Fruit fly (Drosophila melanogaster) whole organism, embryonic: ENCODE data around the gene Mst98Cb.

Source experiments
- Abd-B ChIP-seq: fragments of 200-800 bp; sonication (Bioruptor generic); optimal IDR thresholded peaks from 2 replicates; lab custom pipeline; 2018; ENCODE audit warnings: missing biosample characterization, mild to moderate bottlenecking, missing genetic modification characterization, moderate library complexity
- B-H2 ChIP-seq: fragments of 200-800 bp; sonication (Bioruptor generic); optimal IDR thresholded peaks from 2 replicates; lab custom pipeline; 2018; ENCODE audit warnings: missing biosample characterization, mild to moderate bottlenecking, missing genetic modification characterization
- CG10147 ChIP-seq: fragments of 200-800 bp; sonication (Bioruptor generic); optimal IDR thresholded peaks from 2 replicates; lab custom pipeline; 2019; ENCODE audit warnings: missing biosample characterization, mild to moderate bottlenecking, missing genetic modification characterization, moderate library complexity
- CG10462 ChIP-seq: fragments of 200-800 bp; sonication (Bioruptor generic); optimal IDR thresholded peaks from 2 replicates; lab custom pipeline; 2016; ENCODE audit warnings: missing biosample characterization, missing genetic modification characterization
- CG11504 ChIP-seq: fragments of 200-800 bp; sonication (Bioruptor generic); optimal IDR thresholded peaks from 3 replicates; lab custom pipeline; 2019; ENCODE audit warnings: missing biosample characterization, mild to moderate bottlenecking, missing genetic modification characterization, moderate library complexity
- CG12104 ChIP-seq: fragments of 200-800 bp; sonication (Bioruptor generic); optimal IDR thresholded peaks from 3 replicates; lab custom pipeline; 2016; ENCODE audit warnings: missing biosample characterization, missing genetic modification characterization
- CG14050 ChIP-seq: fragments of 200-800 bp; sonication (Bioruptor generic); IDR thresholded peaks from 3 replicates; pipeline ENCODE4 v1.3.6; 2022; ENCODE audit warnings: missing biosample characterization, missing genetic modification characterization
- CG1529 ChIP-seq: fragments of 200-800 bp; sonication (Bioruptor generic); optimal IDR thresholded peaks from 3 replicates; lab custom pipeline; 2018; ENCODE audit warnings: missing biosample characterization, missing genetic modification characterization
- CG16779 ChIP-seq: fragments of 200-800 bp; sonication (Bioruptor generic); IDR thresholded peaks from 2 replicates; pipeline ENCODE4 v1.3.6; 2022; ENCODE audit warnings: missing biosample characterization, missing genetic modification characterization
- CG17186 ChIP-seq: fragments of 200-800 bp; sonication (Bioruptor generic); optimal IDR thresholded peaks from 3 replicates; lab custom pipeline; 2017; ENCODE audit warnings: missing biosample characterization, missing genetic modification reagents, missing genetic modification characterization
- CG17359 ChIP-seq: fragments of 200-800 bp; sonication (Bioruptor generic); optimal IDR thresholded peaks from 3 replicates; lab custom pipeline; 2018; ENCODE audit warnings: missing biosample characterization, mild to moderate bottlenecking, missing genetic modification characterization, moderate library complexity
- CG18262 ChIP-seq: fragments of 200-800 bp; optimal IDR thresholded peaks from 3 replicates; lab custom pipeline; 2019; ENCODE audit warnings: missing biosample characterization, mild to moderate bottlenecking, missing genetic modification characterization, moderate library complexity
- CG30431 ChIP-seq: fragments of 200-800 bp; sonication (Bioruptor generic); optimal IDR thresholded peaks from 2 replicates; lab custom pipeline; 2017; ENCODE audit warnings: missing biosample characterization, missing genetic modification characterization
- CG31388 ChIP-seq: fragments of 200-800 bp; sonication (Bioruptor generic); optimal IDR thresholded peaks from 2 replicates; lab custom pipeline; 2016; ENCODE audit warnings: missing biosample characterization, missing genetic modification characterization
- CG34422 ChIP-seq: fragments of 200-800 bp; sonication (Bioruptor generic); IDR thresholded peaks from 3 replicates; pipeline ENCODE4 v1.3.6; 2022; ENCODE audit warnings: missing biosample characterization, missing genetic modification characterization
- CG4617 ChIP-seq: fragments of 200-800 bp; sonication (Bioruptor generic); optimal IDR thresholded peaks from 3 replicates; lab custom pipeline; 2016; ENCODE audit warnings: missing biosample characterization, missing genetic modification characterization, borderline replicate concordance
- CG5953 ChIP-seq: fragments of 200-800 bp; sonication (Bioruptor generic); IDR thresholded peaks from 2 replicates; pipeline ENCODE4 v1.3.6; 2022; ENCODE audit warnings: missing biosample characterization, missing genetic modification characterization
- CG7271 ChIP-seq: fragments of 200-800 bp; sonication (Bioruptor generic); optimal IDR thresholded peaks from 2 replicates; lab custom pipeline; 2018; ENCODE audit warnings: missing biosample characterization, mild to moderate bottlenecking, missing genetic modification characterization, moderate library complexity
- CG8089 ChIP-seq: fragments of 200-800 bp; sonication (Bioruptor generic); optimal IDR thresholded peaks from 3 replicates; lab custom pipeline; 2016; ENCODE audit warnings: missing biosample characterization, missing genetic modification characterization
- CG8765 ChIP-seq: fragments of 200-800 bp; sonication (Bioruptor generic); IDR thresholded peaks from 2 replicates; pipeline ENCODE4 v1.3.6; 2022; ENCODE audit warnings: missing biosample characterization, missing genetic modification characterization
- CG9727 ChIP-seq: fragments of 200-800 bp; sonication (Bioruptor generic); optimal IDR thresholded peaks from 3 replicates; lab custom pipeline; 2017; ENCODE audit warnings: missing biosample characterization, mild to moderate bottlenecking, missing genetic modification characterization
- H15 ChIP-seq: fragments of 200-800 bp; sonication (Bioruptor generic); IDR thresholded peaks from 3 replicates; pipeline ENCODE4 v1.3.6; 2022; ENCODE audit warnings: missing biosample characterization, missing genetic modification characterization
- HLHmδ ChIP-seq: fragments of 200-800 bp; sonication (Bioruptor generic); optimal IDR thresholded peaks from 2 replicates; lab custom pipeline; 2018; ENCODE audit warnings: missing biosample characterization, mild to moderate bottlenecking, missing genetic modification characterization, moderate library complexity
- Lpt ChIP-seq: fragments of >200 bp; optimal IDR thresholded peaks from 2 replicates; lab custom pipeline; 2018; ENCODE audit warnings: missing biosample characterization, missing genetic modification characterization
- MTF-1 ChIP-seq: fragments of 200-800 bp; sonication (Bioruptor generic); optimal IDR thresholded peaks from 2 replicates; lab custom pipeline; 2018; ENCODE audit warnings: missing biosample characterization, mild to moderate bottlenecking, missing genetic modification characterization, borderline replicate concordance
- Meics ChIP-seq: fragments of 200-800 bp; sonication (Bioruptor generic); optimal IDR thresholded peaks from 2 replicates; lab custom pipeline; 2017; ENCODE audit warnings: missing biosample characterization, mild to moderate bottlenecking, missing genetic modification characterization
- Nf-YB ChIP-seq: fragments of 200-800 bp; sonication (Bioruptor generic); optimal IDR thresholded peaks from 3 replicates; lab custom pipeline; 2019; ENCODE audit warnings: missing biosample characterization, mild to moderate bottlenecking, missing genetic modification characterization, moderate library complexity
- Pdp1 ChIP-seq, 2 experiments: fragments of 200-800 bp; sonication (Bioruptor generic); optimal IDR thresholded peaks; 3 replicates each; lab custom pipeline; 2016; ENCODE audit warnings: missing biosample characterization in 2 of 2, missing genetic modification characterization in 2 of 2, mild to moderate bottlenecking in 1 of 2, moderate library complexity in 1 of 2
- Ptx1 ChIP-seq: fragments of 200-800 bp; sonication (Bioruptor generic); IDR thresholded peaks from 2 replicates; pipeline ENCODE4 v1.3.6; 2022; ENCODE audit warnings: missing biosample characterization, missing genetic modification characterization
- Stat92E ChIP-seq, 3 experiments: fragments of >200 bp in 2 of 3; fragments of 200-800 bp in 1 of 3; sonication (Bioruptor generic) in 1 of 3; optimal IDR thresholded peaks; 2 replicates each; lab custom pipeline; 2017 to 2019; ENCODE audit warnings: missing biosample characterization in 3 of 3, missing genetic modification characterization in 3 of 3, mild to moderate bottlenecking in 1 of 3, moderate library complexity in 1 of 3
- bcd ChIP-seq: fragments of 200-800 bp; sonication (Bioruptor generic); optimal IDR thresholded peaks from 2 replicates; lab custom pipeline; 2017; ENCODE audit warnings: missing biosample characterization, mild to moderate bottlenecking, missing genetic modification characterization
- bsh ChIP-seq, 2 experiments: fragments of 200-800 bp; sonication (Bioruptor generic); optimal IDR thresholded peaks; 2 replicates each; lab custom pipeline; 2017 to 2018; ENCODE audit warnings: mild to moderate bottlenecking in 2 of 2, missing biosample characterization in 2 of 2, missing genetic modification characterization in 2 of 2, moderate library complexity in 1 of 2
- croc ChIP-seq: fragments of 200-800 bp; sonication (Bioruptor generic); conservative IDR thresholded peaks from 3 replicates; pipeline ENCODE4 v1.3.6; 2022; ENCODE audit warnings: missing biosample characterization, missing genetic modification characterization
- crol ChIP-seq: fragments of 200-800 bp; sonication (Bioruptor generic); IDR thresholded peaks from 2 replicates; pipeline ENCODE4 v1.3.6; 2022; ENCODE audit warnings: missing biosample characterization, missing genetic modification characterization
- cwo ChIP-seq: fragments of 200-800 bp; sonication (Bioruptor generic); optimal IDR thresholded peaks from 3 replicates; lab custom pipeline; 2017; ENCODE audit warnings: missing biosample characterization, missing genetic modification characterization, mild to moderate bottlenecking, moderate library complexity, missing genetic modification reagents
- esg ChIP-seq: fragments of 200-800 bp; sonication (Bioruptor generic); conservative IDR thresholded peaks from 2 replicates; pipeline ENCODE4 v1.3.6; 2022; ENCODE audit warnings: missing biosample characterization, missing genetic modification characterization
- fd3F ChIP-seq: fragments of 200-800 bp; sonication (Bioruptor generic); optimal IDR thresholded peaks from 2 replicates; lab custom pipeline; 2018; ENCODE audit warnings: missing biosample characterization, mild to moderate bottlenecking, missing genetic modification characterization, moderate library complexity
- grau ChIP-seq: fragments of 200-800 bp; optimal IDR thresholded peaks from 3 replicates; lab custom pipeline; 2019; ENCODE audit warnings: missing biosample characterization, mild to moderate bottlenecking, missing genetic modification characterization, moderate library complexity
- hth ChIP-seq: fragments of >200 bp; optimal IDR thresholded peaks from 2 replicates; lab custom pipeline; 2017; ENCODE audit warnings: inconsistent platforms
- inv ChIP-seq: fragments of 200-800 bp; sonication (Bioruptor generic); IDR thresholded peaks from 2 replicates; pipeline ENCODE4 v1.3.6; 2022; ENCODE audit warnings: missing biosample characterization, missing genetic modification characterization; ENCODE audit not compliant: partially characterized antibody
- kni ChIP-seq: fragments of 200-800 bp; sonication (Bioruptor generic); optimal IDR thresholded peaks from 3 replicates; lab custom pipeline; 2017; ENCODE audit warnings: mild to moderate bottlenecking, missing biosample characterization, missing genetic modification reagents, missing genetic modification characterization
- nom ChIP-seq: fragments of 200-800 bp; sonication (Bioruptor generic); optimal IDR thresholded peaks from 2 replicates; lab custom pipeline; 2017; ENCODE audit warnings: missing biosample characterization, missing genetic modification characterization, mild to moderate bottlenecking, moderate library complexity, missing genetic modification reagents
- pita ChIP-seq: fragments of 200-800 bp; sonication (Bioruptor generic); optimal IDR thresholded peaks from 2 replicates; lab custom pipeline; 2017; ENCODE audit warnings: missing biosample characterization, mild to moderate bottlenecking, missing genetic modification characterization
- pnt ChIP-seq: fragments of 200-800 bp; sonication (Bioruptor generic); optimal IDR thresholded peaks from 3 replicates; lab custom pipeline; 2016; ENCODE audit warnings: missing biosample characterization, missing genetic modification characterization
- psq ChIP-seq: fragments of 200-800 bp; sonication (Bioruptor generic); optimal IDR thresholded peaks from 2 replicates; lab custom pipeline; 2017; ENCODE audit warnings: missing biosample characterization, missing genetic modification characterization
- slbo ChIP-seq: fragments of 200-800 bp; sonication (Bioruptor generic); IDR thresholded peaks from 2 replicates; pipeline ENCODE4 v1.3.6; 2022; ENCODE audit warnings: missing biosample characterization, missing genetic modification characterization
- tll ChIP-seq, 2 experiments: fragments of 200-800 bp in 1 of 2; fragments of >200 bp in 1 of 2; sonication (Bioruptor generic) in 1 of 2; optimal IDR thresholded peaks; 2 replicates each; lab custom pipeline; 2017 to 2019; ENCODE audit warnings: missing biosample characterization in 2 of 2, missing genetic modification characterization in 2 of 2, mild to moderate bottlenecking in 1 of 2, moderate library complexity in 1 of 2
- ttk ChIP-seq: fragments of 200-800 bp; sonication (Bioruptor generic); IDR thresholded peaks from 2 replicates; pipeline ENCODE4 v2.1.2; 2022; ENCODE audit warnings: missing biosample characterization, missing genetic modification characterization
- usp ChIP-seq: fragments of >200 bp; optimal IDR thresholded peaks from 2 replicates; lab custom pipeline; 2017; ENCODE audit warnings: missing biosample characterization, missing genetic modification characterization

Gene Mst98Cb

dm6 chr3R:28332674-28333421, 40.2 kb downstream of the Mst98Cb start (continued):
- TF ChIP-seq pita (GFP tag; lab: Kevin White, UChicago), result no peak
- TF ChIP-seq CG30431 (GFP tag; lab: Kevin White, UChicago), result no peak
- no peak for TF ChIP-seq B-H2 (GFP tag; lab: Kevin White, UChicago)
- TF ChIP-seq cwo (GFP tag; lab: Kevin White, UChicago), result no peak
- TF ChIP-seq CG7271, result no peak
- no peak for TF ChIP-seq bcd (GFP tag; lab: Kevin White, UChicago)
- TF ChIP-seq CG34422 (GFP tag; lab: Robert Waterston, UW), result no peak; the same call in 2 of the 3 replicates
- TF ChIP-seq psq (GFP tag; lab: Kevin White, UChicago), result peak; percentile 94
- no peak for TF ChIP-seq esg (GFP tag; lab: Robert Waterston, UW)
- no peak for TF ChIP-seq Ptx1 (GFP tag; lab: Robert Waterston, UW)
- no peak for TF ChIP-seq CG12104
- no peak for TF ChIP-seq bsh (GFP tag; optimal IDR thresholded peaks at IDR 0.05; lab: Kevin White, UChicago)
- peak; percentile 16 for TF ChIP-seq CG11504 (tag; lab: Kevin White, UChicago)
- no peak for TF ChIP-seq CG1529 (GFP tag; lab: Kevin White, UChicago)
- no peak for TF ChIP-seq CG17186 (GFP tag; lab: Kevin White, UChicago)
- no peak for TF ChIP-seq Meics (GFP tag; lab: Kevin White, UChicago)
- TF ChIP-seq CG5953 (GFP tag; lab: Robert Waterston, UW), result no peak
- TF ChIP-seq ttk, result no peak
- no peak for TF ChIP-seq CG14050 (GFP tag; lab: Robert Waterston, UW)
- TF ChIP-seq Pdp1 (GFP tag; optimal IDR thresholded peaks at IDR 0.05; lab: Kevin White, UChicago), result peak in 1 of 2 experiments; percentile 98
- TF ChIP-seq CG10147 (GFP tag; lab: Kevin White, UChicago), result no peak
- TF ChIP-seq grau (tag; lab: Kevin White, UChicago), result peak; percentile 89
- TF ChIP-seq CG4617, result no peak
- TF ChIP-seq CG9727 (GFP tag; lab: Kevin White, UChicago), result no peak
- no peak for TF ChIP-seq CG17359
- TF ChIP-seq kni (GFP tag; lab: Kevin White, UChicago), result peak; percentile 37
- no peak for TF ChIP-seq CG10462
- TF ChIP-seq usp (GFP tag; lab: Kevin White, UChicago), result no peak
- no peak for TF ChIP-seq hth (lab: Kevin White, UChicago)
- TF ChIP-seq croc (GFP tag; lab: Robert Waterston, UW), result no peak
- TF ChIP-seq CG8765 (GFP tag; lab: Robert Waterston, UW), result no peak
- no peak for TF ChIP-seq Abd-B (GFP tag; lab: Kevin White, UChicago)
- no peak for TF ChIP-seq CG16779 (GFP tag; lab: Robert Waterston, UW)
- TF ChIP-seq CG18262 (tag; lab: Kevin White, UChicago), result no peak
- no peak for TF ChIP-seq CG31388 (GFP tag; lab: Kevin White, UChicago)
- TF ChIP-seq Nf-YB, result no peak
- TF ChIP-seq CG8089 (GFP tag; lab: Kevin White, UChicago), result no peak
- no peak for TF ChIP-seq Lpt (GFP tag; lab: Kevin White, UChicago)
- no peak for TF ChIP-seq fd3F (GFP tag; lab: Kevin White, UChicago)
- no peak for TF ChIP-seq inv (GFP tag; lab: Robert Waterston, UW)
- no peak for TF ChIP-seq MTF-1
- TF ChIP-seq nom (GFP tag; lab: Kevin White, UChicago), result no peak
- TF ChIP-seq pnt (GFP tag; lab: Kevin White, UChicago), result no peak
- TF ChIP-seq tll (GFP tag; optimal IDR thresholded peaks at IDR 0.05; lab: Kevin White, UChicago), result no peak
- TF ChIP-seq slbo (GFP tag; lab: Robert Waterston, UW), result no peak
- TF ChIP-seq HLHmδ (GFP tag; lab: Kevin White, UChicago), result no peak
- TF ChIP-seq Stat92E (GFP tag; optimal IDR thresholded peaks at IDR 0.05; lab: Kevin White, UChicago), result no peak
- no peak for TF ChIP-seq H15 (GFP tag; lab: Robert Waterston, UW)
- peak; percentile 44; the same call in 1 of the 2 replicates for TF ChIP-seq crol (GFP tag; lab: Robert Waterston, UW)
